Worm (Caenorhabditis elegans) whole organism, mixed stage, embryonic: Measurements from ENCODE around the gene kup-1.
A peak's percentile ranks its signal among the peaks of the same experiment; 100 is the strongest.

ENCODE experiments used
- bed-3 ChIP-seq: fragments of 200-800 bp; sonication (Bioruptor generic); optimal IDR thresholded peaks from 3 replicates; lab custom pipeline; 2018; ENCODE audit warnings: mild to moderate bottlenecking, missing genetic modification characterization, moderate library complexity, missing compliant biosample characterization
- blmp-1 ChIP-seq: fragments of 150-350 bp; optimal IDR thresholded peaks from 2 replicates; lab custom pipeline; 2014; ENCODE audit warnings: missing biosample characterization, missing genetic modification characterization
- ceh-39 ChIP-seq: fragments of 150-350 bp; optimal IDR thresholded peaks from 2 replicates; lab custom pipeline; 2014; ENCODE audit warnings: missing biosample characterization, missing genetic modification characterization
- ceh-83 ChIP-seq: fragments of 200-800 bp; sonication (Bioruptor generic); optimal IDR thresholded peaks from 2 replicates; lab custom pipeline; 2018; ENCODE audit warnings: mild to moderate bottlenecking, missing genetic modification characterization, missing compliant biosample characterization
- ces-1 ChIP-seq: fragments of 150-350 bp; optimal IDR thresholded peaks from 2 replicates; lab custom pipeline; 2014; ENCODE audit warnings: missing biosample characterization, missing genetic modification reagents, missing genetic modification characterization
- drap-1 ChIP-seq: fragments of 200-800 bp; sonication (Bioruptor generic); optimal IDR thresholded peaks from 3 replicates; lab custom pipeline; 2018; ENCODE audit warnings: mild to moderate bottlenecking, missing genetic modification characterization, missing compliant biosample characterization
- elt-1 ChIP-seq: sonication (generic microtip); optimal IDR thresholded peaks from 2 replicates; lab custom pipeline; 2017; ENCODE audit warnings: missing genetic modification characterization, mild to moderate bottlenecking, missing compliant biosample characterization, antibody characterized with exemption, moderate library complexity, borderline replicate concordance; ENCODE audit not compliant: insufficient read depth
- elt-3 ChIP-seq: fragments of 150-350 bp; optimal IDR thresholded peaks from 2 replicates; lab custom pipeline; 2014; ENCODE audit warnings: missing biosample characterization, missing genetic modification characterization
- flh-1 ChIP-seq: fragments of 200-800 bp; sonication (Bioruptor generic); optimal IDR thresholded peaks from 2 replicates; lab custom pipeline; 2018; ENCODE audit warnings: mild to moderate bottlenecking, missing genetic modification characterization, moderate library complexity, missing compliant biosample characterization
- ham-2 ChIP-seq: fragments of 200-800 bp; sonication (Bioruptor generic); optimal IDR thresholded peaks from 2 replicates; lab custom pipeline; 2018; ENCODE audit warnings: mild to moderate bottlenecking, missing genetic modification characterization, missing compliant biosample characterization
- hlh-1 ChIP-seq: fragments of 150-350 bp; optimal IDR thresholded peaks from 2 replicates; lab custom pipeline; 2014; ENCODE audit warnings: missing biosample characterization, missing genetic modification reagents, missing genetic modification characterization
- lin-13 ChIP-seq: fragments of 150-350 bp; optimal IDR thresholded peaks from 2 replicates; lab custom pipeline; 2014; ENCODE audit warnings: missing biosample characterization, missing genetic modification characterization
- lin-32 ChIP-seq: fragments of 200-800 bp; sonication (Bioruptor generic); optimal IDR thresholded peaks from 2 replicates; lab custom pipeline; 2018; ENCODE audit warnings: mild to moderate bottlenecking, missing genetic modification characterization, missing compliant biosample characterization
- lsy-2 ChIP-seq: fragments of 150-350 bp; optimal IDR thresholded peaks from 2 replicates; lab custom pipeline; 2014; ENCODE audit warnings: missing biosample characterization, missing genetic modification characterization
- mab-5 ChIP-seq: fragments of 150-350 bp; optimal IDR thresholded peaks from 2 replicates; lab custom pipeline; 2014; ENCODE audit warnings: missing biosample characterization, missing genetic modification characterization
- mep-1 ChIP-seq: fragments of 150-350 bp; optimal IDR thresholded peaks from 2 replicates; lab custom pipeline; 2017; ENCODE audit warnings: missing biosample characterization, missing genetic modification reagents, missing genetic modification characterization, inconsistent platforms
- nhr-2 ChIP-seq: fragments of 150-350 bp; optimal IDR thresholded peaks from 2 replicates; lab custom pipeline; 2014; ENCODE audit warnings: missing biosample characterization, missing genetic modification characterization
- nhr-237 ChIP-seq: fragments of 150-350 bp; optimal IDR thresholded peaks from 2 replicates; lab custom pipeline; 2014; ENCODE audit warnings: missing biosample characterization, missing genetic modification characterization
- nhr-28 ChIP-seq: fragments of 150-350 bp; optimal IDR thresholded peaks from 2 replicates; lab custom pipeline; 2014; ENCODE audit warnings: missing biosample characterization, missing genetic modification characterization
- nhr-76 ChIP-seq: sonication (generic microtip); optimal IDR thresholded peaks from 2 replicates; lab custom pipeline; 2017; ENCODE audit warnings: missing biosample characterization, missing genetic modification characterization
- pha-4 ChIP-seq: fragments of 150-350 bp; optimal IDR thresholded peaks from 2 replicates; lab custom pipeline; 2018; ENCODE audit warnings: missing biosample characterization, missing genetic modification reagents, missing genetic modification characterization
- snpc-4 ChIP-seq: fragments of 150-350 bp; optimal IDR thresholded peaks from 2 replicates; lab custom pipeline; 2014; ENCODE audit warnings: missing biosample characterization, missing genetic modification characterization
- sptf-1 ChIP-seq: sonication (generic microtip); optimal IDR thresholded peaks from 2 replicates; lab custom pipeline; 2017; ENCODE audit warnings: mild to moderate bottlenecking, missing genetic modification characterization, moderate library complexity, missing compliant biosample characterization
- tbx-8 ChIP-seq: fragments of 200-800 bp; sonication (Bioruptor generic); optimal IDR thresholded peaks from 2 replicates; lab custom pipeline; 2018; ENCODE audit warnings: mild to moderate bottlenecking, missing genetic modification characterization, moderate library complexity, missing compliant biosample characterization
- unc-120 ChIP-seq: sonication (generic microtip); optimal IDR thresholded peaks from 2 replicates; lab custom pipeline; 2017; ENCODE audit warnings: missing genetic modification characterization, missing compliant biosample characterization; ENCODE audit not compliant: poor library complexity, severe bottlenecking
- unc-62 ChIP-seq: fragments of 150-350 bp; optimal IDR thresholded peaks from 2 replicates; lab custom pipeline; 2014; ENCODE audit warnings: missing biosample characterization, missing genetic modification reagents, missing genetic modification characterization
- ztf-11 ChIP-seq: fragments of 150-350 bp; optimal IDR thresholded peaks from 2 replicates; lab custom pipeline; 2014; ENCODE audit warnings: missing biosample characterization, missing genetic modification characterization

kup-1 gene

DNA sequence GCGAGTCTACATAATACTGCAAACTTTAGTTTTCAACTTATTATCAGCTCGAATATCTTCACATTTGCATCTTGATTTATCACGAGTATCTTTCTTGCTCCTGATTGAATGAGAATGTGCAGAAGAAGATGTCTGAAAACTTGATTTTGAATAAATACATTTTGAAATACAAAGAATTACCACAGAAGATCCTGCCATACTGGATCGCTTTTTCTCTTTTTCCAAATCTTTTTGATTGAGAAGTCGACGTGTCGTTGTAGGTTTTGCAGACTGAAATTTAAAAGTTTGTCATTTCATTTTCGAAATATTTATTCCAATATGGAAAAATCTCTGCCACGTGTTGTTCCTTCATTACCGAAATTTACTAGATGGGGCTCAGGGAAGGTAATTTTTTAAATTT lies 44.8 kb downstream of the kup-1 start, which contains the start of gene C52E4.12:
C52E4.12 (plus strand) TSS at position 301 of the 400 bp plus-strand sequence.
- TF ChIP-seq unc-120, result no peak

DNA sequence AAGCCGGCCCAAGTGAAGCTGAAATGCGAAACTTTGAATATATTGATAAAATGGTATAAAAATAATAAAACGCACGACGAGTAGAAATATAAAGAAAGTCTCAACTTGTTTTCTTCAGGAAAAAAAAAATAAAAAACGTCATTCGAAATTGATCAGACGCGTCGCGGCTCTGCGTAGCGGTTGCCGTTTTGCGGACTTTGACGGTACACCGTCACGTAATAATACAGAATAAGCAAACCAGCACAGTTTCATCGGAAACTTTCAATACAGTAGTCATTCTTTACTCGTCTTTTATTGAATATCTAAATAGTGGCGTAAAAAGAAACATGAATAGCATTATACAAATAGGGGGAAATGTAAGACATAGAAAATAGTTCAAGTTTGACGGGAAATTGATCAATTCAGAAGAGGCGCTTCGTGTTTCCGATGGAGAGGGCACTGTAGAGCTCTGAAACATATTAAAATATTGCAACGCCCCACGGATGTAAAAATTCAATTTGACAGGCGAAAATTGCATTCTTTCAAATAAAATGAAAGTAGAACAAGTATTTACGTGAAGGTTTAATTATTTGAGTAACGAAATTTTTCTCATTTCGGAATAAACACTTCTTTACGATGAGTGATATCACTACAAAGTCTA lies 46.8 kb downstream of the kup-1 start, which contains the start of the genes cyl-1 and C52E4.7:
cyl-1 (minus strand) TSS at position 18 of the 640 bp plus-strand sequence.
C52E4.7 (plus strand) TSS at position 590 of the 640 bp plus-strand sequence.
- peak; percentile 83 for TF ChIP-seq mep-1 (tag; lab: Kevin White, UChicago)
- peak; percentile 51 for TF ChIP-seq pha-4 (tag; lab: Kevin White, UChicago)
- no peak for TF ChIP-seq tbx-8 (GFP tag; lab: Kevin White, UChicago)
- TF ChIP-seq nhr-237 (tag; lab: Kevin White, UChicago), result peak; percentile 43
- TF ChIP-seq lin-13 (tag; lab: Kevin White, UChicago), result peak; percentile 49
- TF ChIP-seq ces-1 (GFP tag; lab: Kevin White, UChicago), result peak; percentile 42
- no peak for TF ChIP-seq drap-1
- TF ChIP-seq lsy-2, result peak; percentile 9
- TF ChIP-seq ceh-39 (tag; lab: Kevin White, UChicago), result peak; percentile 29

DNA sequence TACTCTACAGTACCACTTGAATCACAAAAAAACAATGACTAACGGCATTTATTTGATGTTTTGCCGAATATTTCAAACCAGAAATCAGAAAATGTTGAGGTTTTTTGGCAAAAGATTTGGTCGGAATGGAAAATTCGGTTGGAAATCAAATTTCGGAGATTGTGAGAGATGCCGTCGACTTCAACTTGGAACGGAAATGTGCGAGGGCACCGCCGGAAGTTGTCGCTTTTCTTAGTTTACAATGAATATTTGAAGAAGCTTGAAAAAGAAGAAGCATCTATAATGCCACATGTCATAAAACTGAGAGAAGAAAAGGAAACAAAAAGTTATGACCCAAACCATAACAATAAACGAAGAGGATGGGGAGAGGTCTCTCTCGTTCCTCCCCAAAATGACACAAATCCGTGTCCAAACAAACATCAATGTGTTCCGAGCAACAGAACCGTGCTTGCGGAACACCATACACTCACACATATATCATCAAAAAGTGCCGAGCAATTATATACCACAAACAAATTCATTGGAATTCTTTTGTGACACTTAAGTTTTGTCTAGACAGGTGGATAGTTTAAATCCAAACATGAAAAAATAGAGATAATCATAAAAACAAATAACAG lies 50.1 kb downstream of the kup-1 start:
- TF ChIP-seq hlh-1 (tag; lab: Kevin White, UChicago) (no peak), bed-3 (no peak), nhr-237 (tag; lab: Kevin White, UChicago) (no peak), ces-1 (GFP tag; lab: Kevin White, UChicago) (peak; percentile 45), unc-120 (no peak)

DNA sequence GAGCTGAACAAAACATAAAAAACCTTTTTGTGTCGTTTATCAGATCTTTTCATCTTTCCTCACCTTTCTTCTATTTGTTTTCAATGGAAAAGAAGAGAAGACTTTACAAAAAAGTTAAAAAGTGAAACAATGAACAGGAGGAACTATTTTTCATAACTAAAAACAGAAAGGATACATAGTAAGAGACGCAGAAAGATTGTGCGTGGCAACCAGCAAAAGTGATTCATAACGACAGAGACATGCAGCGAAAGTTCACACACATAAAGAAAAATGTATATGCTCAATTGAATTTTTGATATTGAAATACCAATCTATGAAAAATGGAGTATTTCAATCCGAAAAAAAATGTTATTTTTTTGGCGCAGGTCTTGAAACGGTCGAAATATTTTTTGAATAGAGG lies 50.8 kb downstream of the kup-1 start:
- no peak for TF ChIP-seq tbx-8 (GFP tag; lab: Kevin White, UChicago)
- peak; percentile 47 for TF ChIP-seq blmp-1 (tag; lab: Kevin White, UChicago)

DNA sequence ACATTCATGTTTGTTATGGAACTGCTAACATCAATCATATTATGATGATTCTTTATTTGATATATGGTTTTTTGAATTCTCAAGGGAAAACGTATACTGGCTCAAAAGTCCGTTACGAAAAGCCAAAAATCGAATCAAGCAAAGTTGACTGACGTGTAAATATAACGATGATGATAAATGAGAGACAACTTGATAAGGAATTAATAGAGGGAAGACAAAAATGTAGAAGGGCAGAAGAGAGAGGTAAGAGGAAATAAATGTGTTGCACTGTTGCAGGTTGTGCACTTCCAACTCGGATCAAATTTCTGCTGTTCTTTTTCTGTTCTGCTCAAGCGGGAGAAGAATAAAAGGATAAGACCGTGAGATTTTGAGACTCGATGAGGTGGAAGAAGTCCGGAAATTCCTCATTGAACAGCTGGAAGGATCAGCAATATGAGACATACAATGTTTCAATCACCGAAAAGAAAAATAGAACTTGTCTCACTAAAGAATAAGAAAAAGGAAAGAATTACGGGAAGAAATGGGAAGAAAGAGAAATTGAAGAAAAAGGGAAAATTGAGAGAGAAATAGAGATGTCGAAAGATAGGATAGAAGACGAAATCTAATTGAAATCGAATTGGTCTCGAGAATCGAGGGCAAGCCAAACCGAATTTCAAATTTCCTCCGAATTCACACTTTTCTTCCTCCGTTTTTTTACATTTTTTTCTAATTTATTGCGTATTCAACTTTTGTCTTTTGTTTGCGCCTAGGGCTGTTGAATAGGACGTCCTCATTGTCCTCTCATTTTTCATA lies 54.4 kb downstream of the kup-1 start:
- TF ChIP-seq ces-1 (GFP tag; lab: Kevin White, UChicago) (peak; percentile 97), lin-32 (GFP tag; lab: Kevin White, UChicago) (no peak), lin-13 (tag; lab: Kevin White, UChicago) (no peak), blmp-1 (tag; lab: Kevin White, UChicago) (peak; percentile 80)

DNA sequence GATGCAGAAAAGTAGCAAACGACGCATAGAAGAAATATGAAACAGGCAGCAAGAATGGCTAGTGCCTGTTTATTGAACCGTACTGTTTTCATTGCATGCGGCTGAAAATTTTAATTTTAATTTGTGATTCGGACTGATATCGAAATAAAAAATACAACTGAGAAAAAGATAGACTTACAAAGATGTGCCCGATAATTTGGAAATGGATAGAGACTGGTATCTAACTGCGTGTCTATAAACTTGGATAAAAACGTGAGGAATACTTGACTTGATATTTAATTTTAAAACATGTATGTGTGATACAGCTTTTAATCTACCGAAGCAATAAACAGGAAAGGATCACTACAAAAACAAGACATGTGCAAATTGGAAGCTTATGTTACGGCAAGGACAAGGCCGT lies 55.3 kb downstream of the kup-1 start, which contains the start of gene mans-2:
mans-2 (minus strand) TSS at position 101 of the 400 bp plus-strand sequence.
- TF ChIP-seq nhr-237 (tag; lab: Kevin White, UChicago) (no peak), lin-13 (tag; lab: Kevin White, UChicago) (no peak), pha-4 (tag; lab: Kevin White, UChicago) (no peak), nhr-2 (tag; lab: Kevin White, UChicago) (no peak), ham-2 (GFP tag; lab: Kevin White, UChicago) (no peak), nhr-28 (tag; lab: Kevin White, UChicago) (no peak), lsy-2 (no peak), bed-3 (no peak), mep-1 (tag; lab: Kevin White, UChicago) (no peak), tbx-8 (GFP tag; lab: Kevin White, UChicago) (no peak), ztf-11 (tag; lab: Kevin White, UChicago) (no peak), unc-120 (no peak), elt-1 (no peak), mab-5 (no peak), ceh-83 (no peak), elt-3 (no peak), flh-1 (GFP tag; lab: Kevin White, UChicago) (no peak), blmp-1 (tag; lab: Kevin White, UChicago) (no peak)

DNA sequence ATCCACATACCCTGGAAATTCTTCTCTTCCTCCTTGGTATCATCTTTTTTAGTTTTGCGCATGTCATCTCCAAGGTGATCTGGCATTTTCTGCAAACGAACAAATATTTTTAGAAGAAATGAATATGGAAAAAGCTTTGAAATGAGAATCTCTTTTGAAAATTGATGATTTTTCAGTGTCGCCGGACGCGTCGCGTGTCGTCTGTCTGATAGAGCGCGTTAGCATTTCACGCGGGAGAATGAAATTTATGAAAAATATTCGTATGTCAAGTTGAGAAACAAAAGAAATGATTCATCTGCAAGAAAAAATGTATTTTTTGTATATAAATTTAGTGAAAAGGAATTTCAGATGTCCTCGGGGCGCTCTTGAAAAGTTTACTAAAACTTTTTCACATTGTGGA lies 58.4 kb downstream of the kup-1 start, which contains the start of gene rpt-1:
rpt-1 (minus strand) TSS at position 89 of the 400 bp plus-strand sequence.
- TF ChIP-seq ces-1 (GFP tag; lab: Kevin White, UChicago), result peak; percentile 52
- TF ChIP-seq hlh-1 (tag; lab: Kevin White, UChicago), result peak; percentile 44
- no peak for TF ChIP-seq blmp-1 (tag; lab: Kevin White, UChicago)
- peak; percentile 70 for TF ChIP-seq lin-13 (tag; lab: Kevin White, UChicago)
- peak; percentile 50 for TF ChIP-seq lsy-2
- no peak for TF ChIP-seq ztf-11 (tag; lab: Kevin White, UChicago)
- peak; percentile 33 for TF ChIP-seq pha-4 (tag; lab: Kevin White, UChicago)
- TF ChIP-seq sptf-1 (tag; lab: Kevin White, UChicago), result peak; percentile 35
- TF ChIP-seq nhr-76 (tag; lab: Kevin White, UChicago), result no peak
- peak; percentile 17 for TF ChIP-seq unc-62 (GFP tag; lab: Kevin White, UChicago)
- TF ChIP-seq ham-2 (GFP tag; lab: Kevin White, UChicago), result no peak
- no peak for TF ChIP-seq nhr-28 (tag; lab: Kevin White, UChicago)
- TF ChIP-seq elt-3, result no peak
- peak; percentile 69 for TF ChIP-seq mep-1 (tag; lab: Kevin White, UChicago)
- TF ChIP-seq snpc-4 (tag; lab: Kevin White, UChicago), result no peak
- TF ChIP-seq nhr-237 (tag; lab: Kevin White, UChicago), result peak; percentile 68
- no peak for TF ChIP-seq drap-1
- no peak for TF ChIP-seq bed-3
- peak; percentile 0 for TF ChIP-seq ceh-83
